Worm (Caenorhabditis elegans) whole organism, young adult: ENCODE results near the gene F02C12.1.

Experiments
- B0019.2 ChIP-seq: fragments of 200-800 bp; sonication (Bioruptor generic); conservative IDR thresholded peaks from 2 replicates; pipeline ENCODE4 v1.3.6; 2022; ENCODE audit warnings: missing genetic modification reagents, missing genetic modification characterization, missing compliant biosample characterization
- B0035.1 ChIP-seq: sonication (generic microtip); optimal IDR thresholded peaks from 2 replicates; lab custom pipeline; 2016; ENCODE audit warnings: missing genetic modification characterization, mild to moderate bottlenecking, missing compliant biosample characterization, missing genotype, missing genetic modification reagents
- C06A6.2 ChIP-seq: fragments of 200-800 bp; sonication (Bioruptor generic); conservative IDR thresholded peaks from 2 replicates; pipeline ENCODE4 v1.3.6; 2022; ENCODE audit warnings: missing genetic modification characterization, missing compliant biosample characterization
- C17E4.6 ChIP-seq: fragments of 200-800 bp; sonication (Bioruptor generic); IDR thresholded peaks from 2 replicates; pipeline ENCODE4 v1.3.6; 2022; ENCODE audit warnings: missing genetic modification reagents, missing genetic modification characterization, missing compliant biosample characterization
- D2030.7 ChIP-seq: fragments of 200-800 bp; sonication (Bioruptor generic); IDR thresholded peaks from 2 replicates; pipeline ENCODE4 v1.3.6; 2022; ENCODE audit warnings: missing genetic modification reagents, missing genetic modification characterization, missing compliant biosample characterization
- F10E7.11 ChIP-seq: sonication (generic microtip); optimal IDR thresholded peaks from 2 replicates; lab custom pipeline; 2017; ENCODE audit warnings: mild to moderate bottlenecking, missing genetic modification characterization, moderate library complexity, missing compliant biosample characterization
- F23B12.7 ChIP-seq: sonication (generic microtip); optimal IDR thresholded peaks from 2 replicates; lab custom pipeline; 2017; ENCODE audit warnings: missing genetic modification characterization, mild to moderate bottlenecking, missing compliant biosample characterization, antibody characterized with exemption, moderate library complexity; ENCODE audit not compliant: insufficient read depth
- K12H6.12 ChIP-seq: fragments of 200-800 bp; sonication (Bioruptor generic); optimal IDR thresholded peaks from 2 replicates; lab custom pipeline; 2018; ENCODE audit warnings: mild to moderate bottlenecking, missing genetic modification characterization, missing compliant biosample characterization
- T07F8.4 ChIP-seq: sonication (generic microtip); optimal IDR thresholded peaks from 2 replicates; lab custom pipeline; 2016; ENCODE audit warnings: mild to moderate bottlenecking, missing genetic modification characterization, moderate library complexity, missing compliant biosample characterization
- Y79H2A.3 ChIP-seq: fragments of 200-800 bp; sonication (Bioruptor generic); conservative IDR thresholded peaks from 2 replicates; pipeline ENCODE4 v1.3.6; 2022; ENCODE audit warnings: missing genetic modification reagents, missing genetic modification characterization, missing compliant biosample characterization
- Y95B8A.8 ChIP-seq: fragments of 200-800 bp; sonication (Bioruptor generic); IDR thresholded peaks from 2 replicates; pipeline ENCODE4 v1.3.6; 2022; ENCODE audit warnings: missing genetic modification reagents, missing genetic modification characterization, missing compliant biosample characterization
- ama-1 ChIP-seq, 3 experiments: fragments of 150-350 bp in 1 of 3; sonication (generic microtip) in 2 of 3; optimal IDR thresholded peaks; 2 replicates each; lab custom pipeline; 2014 to 2018; ENCODE audit warnings: missing biosample characterization in 2 of 3, missing genetic modification characterization in 2 of 3, missing genetic modification reagents in 2 of 3
- atf-7 ChIP-seq: sonication (generic microtip); optimal IDR thresholded peaks from 2 replicates; lab custom pipeline; 2017; ENCODE audit warnings: mild to moderate bottlenecking, missing genetic modification characterization, missing compliant biosample characterization
- athp-1 ChIP-seq: sonication (generic microtip); optimal IDR thresholded peaks from 2 replicates; lab custom pipeline; 2017; ENCODE audit warnings: mild to moderate bottlenecking, missing genetic modification characterization, missing compliant biosample characterization
- attf-5 ChIP-seq: fragments of 200-800 bp; sonication (Bioruptor generic); optimal IDR thresholded peaks from 2 replicates; lab custom pipeline; 2018; ENCODE audit warnings: mild to moderate bottlenecking, missing genetic modification characterization, missing compliant biosample characterization
- cebp-1 ChIP-seq, 2 experiments: fragments of 200-800 bp in 1 of 2; sonication (Bioruptor generic) in 1 of 2; sonication (generic microtip) in 1 of 2; IDR thresholded peaks in 1 of 2; optimal IDR thresholded peaks in 1 of 2; 2 replicates each; pipeline versions ENCODE4 v1.3.6 to Lab custom; 2017 to 2022; ENCODE audit warnings: missing compliant biosample characterization in 2 of 2, missing genetic modification characterization in 2 of 2, mild to moderate bottlenecking in 1 of 2, missing genetic modification reagents in 1 of 2, moderate library complexity in 1 of 2
- cebp-2 ChIP-seq: fragments of 200-800 bp; sonication (Bioruptor generic); IDR thresholded peaks from 2 replicates; pipeline ENCODE4 v1.3.6; 2022; ENCODE audit warnings: missing genetic modification characterization, missing compliant biosample characterization
- ceh-100 ChIP-seq: fragments of 200-800 bp; sonication (Bioruptor generic); IDR thresholded peaks from 2 replicates; pipeline ENCODE4 v1.3.6; 2022; ENCODE audit warnings: missing genetic modification reagents, missing genetic modification characterization, missing compliant biosample characterization
- ceh-40 ChIP-seq: fragments of 200-800 bp; sonication (Bioruptor generic); IDR thresholded peaks from 2 replicates; pipeline ENCODE4 v1.3.6; 2022; ENCODE audit warnings: missing genetic modification characterization, missing compliant biosample characterization
- dox-1 ChIP-seq: fragments of 200-800 bp; sonication (Bioruptor generic); IDR thresholded peaks from 2 replicates; pipeline ENCODE4 v1.3.6; 2022; ENCODE audit warnings: missing genetic modification reagents, missing genetic modification characterization, missing compliant biosample characterization
- egl-18 ChIP-seq: fragments of 200-800 bp; sonication (Bioruptor generic); IDR thresholded peaks from 2 replicates; pipeline ENCODE4 v1.3.6; 2022; ENCODE audit warnings: missing genetic modification reagents, missing genetic modification characterization, missing compliant biosample characterization
- egrh-3 ChIP-seq: fragments of 200-800 bp; sonication (Bioruptor generic); IDR thresholded peaks from 2 replicates; pipeline ENCODE4 v1.3.6; 2022; ENCODE audit warnings: missing genetic modification reagents, missing genetic modification characterization, missing compliant biosample characterization
- him-1 ChIP-seq: sonication (generic microtip); optimal IDR thresholded peaks from 2 replicates; lab custom pipeline; 2016; ENCODE audit warnings: missing genotype, missing genetic modification reagents, missing genetic modification characterization, missing compliant biosample characterization
- hlh-12 ChIP-seq: sonication (generic microtip); optimal IDR thresholded peaks from 2 replicates; lab custom pipeline; 2016; ENCODE audit warnings: missing genetic modification characterization, missing compliant biosample characterization
- hlh-26 ChIP-seq: fragments of 200-800 bp; sonication (Bioruptor generic); conservative IDR thresholded peaks from 2 replicates; pipeline ENCODE4 v1.3.6; 2022; ENCODE audit warnings: missing genetic modification reagents, missing genetic modification characterization, missing compliant biosample characterization
- hmg-20 ChIP-seq: fragments of 200-800 bp; sonication (Bioruptor generic); IDR thresholded peaks from 2 replicates; pipeline ENCODE4 v1.3.6; 2022; ENCODE audit warnings: missing genetic modification reagents, missing genetic modification characterization, missing compliant biosample characterization
- let-607 ChIP-seq, 2 experiments: fragments of 200-800 bp in 1 of 2; sonication (Bioruptor generic) in 1 of 2; sonication (generic microtip) in 1 of 2; optimal IDR thresholded peaks; 2 replicates each; lab custom pipeline; 2016 to 2018; ENCODE audit warnings: mild to moderate bottlenecking in 2 of 2, missing compliant biosample characterization in 2 of 2, missing genetic modification characterization in 2 of 2, moderate library complexity in 2 of 2, missing genotype in 1 of 2
- lin-26 ChIP-seq: fragments of 200-800 bp; sonication (Bioruptor generic); IDR thresholded peaks from 2 replicates; pipeline ENCODE4 v1.3.6; 2022; ENCODE audit warnings: missing genetic modification reagents, missing genetic modification characterization, missing compliant biosample characterization
- lin-35 ChIP-seq, 3 experiments: fragments of 150-350 bp in 2 of 3; sonication (generic microtip) in 1 of 3; optimal IDR thresholded peaks; 2 replicates each; lab custom pipeline; 2014 to 2018; ENCODE audit warnings: missing biosample characterization in 3 of 3, missing genetic modification characterization in 3 of 3, missing genetic modification reagents in 3 of 3
- lin-40 ChIP-seq: sonication (generic microtip); optimal IDR thresholded peaks from 2 replicates; lab custom pipeline; 2016; ENCODE audit warnings: missing genetic modification characterization, mild to moderate bottlenecking, missing compliant biosample characterization, missing genotype, missing genetic modification reagents
- lin-54 ChIP-seq: fragments of 200-800 bp; sonication (Bioruptor generic); optimal IDR thresholded peaks from 2 replicates; lab custom pipeline; 2018; ENCODE audit warnings: mild to moderate bottlenecking, missing genetic modification characterization, missing compliant biosample characterization
- madf-10 ChIP-seq: sonication (generic microtip); optimal IDR thresholded peaks from 2 replicates; lab custom pipeline; 2016; ENCODE audit warnings: mild to moderate bottlenecking, missing genetic modification characterization, missing compliant biosample characterization
- madf-8 ChIP-seq: fragments of 200-800 bp; sonication (Bioruptor generic); conservative IDR thresholded peaks from 2 replicates; pipeline ENCODE4 v1.3.6; 2022; ENCODE audit warnings: missing genetic modification reagents, missing genetic modification characterization, missing compliant biosample characterization
- mel-28 ChIP-seq: sonication (generic microtip); optimal IDR thresholded peaks from 2 replicates; lab custom pipeline; 2016; ENCODE audit warnings: borderline replicate concordance, mild to moderate bottlenecking, missing genetic modification characterization, missing compliant biosample characterization
- mxl-1 ChIP-seq: sonication (generic microtip); optimal IDR thresholded peaks from 2 replicates; lab custom pipeline; 2016; ENCODE audit warnings: missing genetic modification characterization, missing compliant biosample characterization
- nfya-1 ChIP-seq: sonication (generic microtip); optimal IDR thresholded peaks from 2 replicates; lab custom pipeline; 2017; ENCODE audit warnings: antibody characterized with exemption, missing compliant biosample characterization, missing genetic modification characterization, borderline replicate concordance; ENCODE audit not compliant: insufficient read depth
- sdz-38 ChIP-seq: sonication (generic microtip); optimal IDR thresholded peaks from 2 replicates; lab custom pipeline; 2016; ENCODE audit warnings: missing genotype, missing genetic modification characterization, missing compliant biosample characterization
- snpc-3.4 ChIP-seq: sonication (generic microtip); optimal IDR thresholded peaks from 2 replicates; lab custom pipeline; 2017; ENCODE audit warnings: missing genetic modification characterization, mild to moderate bottlenecking, missing compliant biosample characterization, antibody characterized with exemption, moderate library complexity, missing genotype, missing genetic modification reagents
- somi-1 ChIP-seq: fragments of 200-800 bp; sonication (Bioruptor generic); optimal IDR thresholded peaks from 2 replicates; lab custom pipeline; 2018; ENCODE audit warnings: mild to moderate bottlenecking, missing genetic modification characterization, missing compliant biosample characterization
- tbp1 ChIP-seq: fragments of 200-800 bp; sonication (Bioruptor generic); optimal IDR thresholded peaks from 2 replicates; lab custom pipeline; 2018; ENCODE audit warnings: mild to moderate bottlenecking, missing genetic modification characterization, missing compliant biosample characterization
- tlf-1 ChIP-seq: fragments of 200-800 bp; sonication (Bioruptor generic); optimal IDR thresholded peaks from 2 replicates; lab custom pipeline; 2018; ENCODE audit warnings: mild to moderate bottlenecking, missing genetic modification characterization, missing compliant biosample characterization
- xnd-1 ChIP-seq: sonication (generic microtip); optimal IDR thresholded peaks from 2 replicates; lab custom pipeline; 2016; ENCODE audit warnings: missing genotype, missing genetic modification reagents, missing genetic modification characterization, missing compliant biosample characterization
- ztf-18 ChIP-seq: sonication (generic microtip); optimal IDR thresholded peaks from 2 replicates; lab custom pipeline; 2016; ENCODE audit warnings: missing genotype, mild to moderate bottlenecking, missing genetic modification characterization, missing compliant biosample characterization
- ztf-6 ChIP-seq: fragments of 200-800 bp; sonication (Bioruptor generic); IDR thresholded peaks from 2 replicates; pipeline ENCODE4 v1.3.6; 2022; ENCODE audit warnings: missing genetic modification reagents, missing genetic modification characterization, missing compliant biosample characterization

Gene F02C12.1

ce11 chrX:13401783-13402182 lies at the start of gene F02C12.1:
Gene F02C12.1 (plus strand): TSS chrX:13402083.
- TF ChIP-seq egrh-3 (GFP tag; lab: Robert Waterston, UW) (no peak), F23B12.7 (tag; lab: Kevin White, UChicago) (no peak), ztf-18 (tag; lab: Kevin White, UChicago) (no peak)

DNA sequence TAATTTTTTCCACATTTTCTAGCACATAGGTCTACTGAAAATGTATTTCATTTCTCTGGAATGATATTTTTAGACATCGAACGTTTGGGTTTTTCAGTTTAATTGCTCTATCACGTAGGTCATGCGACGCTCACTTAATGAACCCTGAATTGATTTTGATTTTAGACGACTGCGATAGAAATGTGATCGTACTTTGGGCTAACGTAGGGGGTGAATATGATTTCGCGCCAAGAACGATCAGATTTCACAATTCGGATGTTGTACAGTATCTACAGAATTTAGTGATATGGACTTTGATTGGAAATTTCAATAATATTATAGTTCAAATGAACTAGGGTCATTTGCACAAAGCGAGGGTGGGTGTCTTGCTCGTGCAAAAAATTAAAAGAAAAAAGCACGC lies 49.7 kb upstream of the F02C12.1 start:
- TF ChIP-seq cebp-1 (GFP tag; IDR thresholded peaks at IDR 0.05; lab: Robert Waterston, UW) (no peak), cebp-1 (tag; optimal IDR thresholded peaks at IDR 0.05; lab: Kevin White, UChicago) (peak; percentile 52), egl-18 (no peak)
- TF ChIP-seq, all 124 proteins: peak for 1

DNA sequence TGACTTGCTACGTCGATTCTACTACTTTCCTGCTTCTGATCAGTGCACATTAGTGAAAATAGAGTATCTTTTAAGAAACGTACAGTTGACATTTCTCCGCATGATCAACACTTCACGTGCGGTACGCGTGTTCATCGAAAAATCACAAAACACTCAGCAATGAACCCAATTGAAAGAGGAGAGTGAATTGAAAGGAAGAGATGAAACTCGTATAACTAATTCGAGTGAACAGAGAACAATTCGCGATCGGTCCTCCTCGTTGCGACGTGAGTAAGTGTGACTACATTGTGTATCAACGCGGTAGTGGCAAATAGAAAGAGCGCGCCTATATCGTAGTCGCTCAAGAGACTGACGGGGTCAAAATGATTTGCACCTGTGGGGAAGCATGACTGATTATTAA lies 48.4 kb upstream of the F02C12.1 start:
- TF ChIP-seq tbp1 (GFP tag; lab: Kevin White, UChicago) (peak; percentile 29), F10E7.11 (no peak), let-607 (tag; optimal IDR thresholded peaks at IDR 0.05; lab: Kevin White, UChicago) (peak in 1 of 2 experiments; percentile 14), madf-8 (GFP tag; lab: Robert Waterston, UW) (no peak), D2030.7 (GFP tag; lab: Robert Waterston, UW) (no peak), hmg-20 (GFP tag; lab: Robert Waterston, UW) (no peak), lin-35 (GFP tag; optimal IDR thresholded peaks at IDR 0.05; lab: Kevin White, UChicago) (peak in 1 of 3 experiments; percentile 1), cebp-2 (no peak), Y79H2A.3 (GFP tag; lab: Robert Waterston, UW) (no peak), mxl-1 (tag; lab: Kevin White, UChicago) (no peak), cebp-1 (GFP tag; IDR thresholded peaks at IDR 0.05; lab: Robert Waterston, UW) (no peak), cebp-1 (tag; optimal IDR thresholded peaks at IDR 0.05; lab: Kevin White, UChicago) (peak; percentile 53), lin-26 (GFP tag; lab: Robert Waterston, UW) (no peak), athp-1 (tag; lab: Kevin White, UChicago) (no peak), hlh-12 (tag; lab: Kevin White, UChicago) (no peak), ceh-100 (GFP tag; lab: Robert Waterston, UW) (no peak), C06A6.2 (GFP tag; lab: Robert Waterston, UW) (no peak), attf-5 (GFP tag; lab: Kevin White, UChicago) (no peak), him-1 (no peak), K12H6.12 (no peak), madf-10 (tag; lab: Kevin White, UChicago) (peak; percentile 30), nfya-1 (no peak), lin-40 (tag; lab: Kevin White, UChicago) (peak; percentile 67), T07F8.4 (no peak), Y95B8A.8 (GFP tag; lab: Robert Waterston, UW) (no peak), B0035.1 (tag; lab: Kevin White, UChicago) (no peak), sdz-38 (no peak), mel-28 (no peak), lin-54 (GFP tag; lab: Kevin White, UChicago) (no peak), ama-1 (optimal IDR thresholded peaks at IDR 0.05; lab: Kevin White, UChicago) (no peak), ama-1 (GFP tag; optimal IDR thresholded peaks at IDR 0.05; lab: Kevin White, UChicago) (no peak), dox-1 (GFP tag; lab: Robert Waterston, UW) (0 out of 2 replicates have a peak, but pooled peaks have one; percentile 6), somi-1 (GFP tag; lab: Kevin White, UChicago) (no peak), atf-7 (tag; lab: Kevin White, UChicago) (peak; percentile 66), ztf-6 (GFP tag; lab: Robert Waterston, UW) (no peak), ceh-40 (GFP tag; lab: Robert Waterston, UW) (no peak), snpc-3.4 (no peak), C17E4.6 (GFP tag; lab: Robert Waterston, UW) (no peak), tlf-1 (GFP tag; lab: Kevin White, UChicago) (peak; percentile 33), xnd-1 (tag; lab: Kevin White, UChicago) (no peak), B0019.2 (GFP tag; lab: Robert Waterston, UW) (no peak), hlh-26 (GFP tag; lab: Robert Waterston, UW) (no peak)
